Worm (Caenorhabditis elegans) whole organism, L3 larva: ENCODE results near the gene daf-31.

Experiments
- ZK546.5 ChIP-seq: sonication (generic microtip); optimal IDR thresholded peaks from 2 replicates; lab custom pipeline; 2017; ENCODE audit warnings: missing biosample characterization, missing genetic modification characterization
- ceh-82 ChIP-seq: fragments of 150-350 bp; optimal IDR thresholded peaks from 2 replicates; lab custom pipeline; 2014; ENCODE audit warnings: missing biosample characterization, missing genetic modification characterization
- egl-27 ChIP-seq: sonication (generic microtip); optimal IDR thresholded peaks from 4 replicates; lab custom pipeline; 2017; ENCODE audit warnings: missing biosample characterization, missing genetic modification reagents, missing genetic modification characterization
- elt-3 ChIP-seq, 3 experiments: fragments of 150-350 bp in 1 of 3; sonication (generic microtip) in 2 of 3; optimal IDR thresholded peaks; 2 replicates in 2 of 3; 4 replicates in 1 of 3; lab custom pipeline; 2014 to 2017; ENCODE audit warnings: missing biosample characterization in 3 of 3, missing genetic modification characterization in 3 of 3
- lin-15B ChIP-seq: fragments of 150-350 bp; optimal IDR thresholded peaks from 2 replicates; lab custom pipeline; 2014; ENCODE audit warnings: missing biosample characterization, missing genetic modification characterization
- nhr-28 ChIP-seq: fragments of 150-350 bp; optimal IDR thresholded peaks from 2 replicates; lab custom pipeline; 2014; ENCODE audit warnings: missing biosample characterization, missing genetic modification characterization
- nhr-43 ChIP-seq: sonication (generic microtip); optimal IDR thresholded peaks from 2 replicates; lab custom pipeline; 2016; ENCODE audit warnings: mild to moderate bottlenecking, missing genetic modification characterization, missing compliant biosample characterization; ENCODE audit not compliant: poor library complexity, severe bottlenecking
- zag-1 ChIP-seq: fragments of 150-350 bp; optimal IDR thresholded peaks from 2 replicates; lab custom pipeline; 2014; ENCODE audit warnings: missing biosample characterization, missing genetic modification characterization

DNA sequence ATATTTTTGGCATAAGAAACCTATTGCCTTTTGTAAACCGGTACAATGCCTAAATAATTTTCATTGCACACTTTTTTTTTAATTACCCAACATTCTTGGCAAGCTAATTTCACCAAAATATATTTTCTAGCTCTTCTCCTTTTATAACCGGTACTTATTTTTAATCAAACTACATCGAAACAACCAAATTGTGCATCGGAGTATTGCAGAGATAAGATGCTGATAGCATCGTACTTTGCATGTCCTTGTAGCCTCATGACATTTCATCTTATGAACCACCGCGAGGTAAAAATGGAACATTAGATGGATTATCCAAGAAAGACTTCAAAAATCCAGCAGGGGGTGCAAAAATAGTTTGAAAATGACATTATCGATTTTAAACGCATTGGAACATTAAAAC is 34.9 kb upstream of the daf-31 start:
- TF ChIP-seq lin-15B (tag; lab: Kevin White, UChicago) (no peak), zag-1 (tag; lab: Kevin White, UChicago) (no peak), elt-3 (tag; optimal IDR thresholded peaks at IDR 0.05; lab: Kevin White, UChicago) (no peak), egl-27 (no peak), nhr-28 (no peak), ZK546.5 (tag; lab: Kevin White, UChicago) (no peak), nhr-43 (tag; lab: Kevin White, UChicago) (no peak), ceh-82 (no peak)
